Fruit fly (Drosophila melanogaster) whole organism, embryonic: ENCODE results near the gene PDCD-5.

ENCODE experiments used
- CG14014 ChIP-seq: fragments of 200-800 bp; sonication (Bioruptor generic); IDR thresholded peaks from 2 replicates; pipeline ENCODE4 v1.3.6; 2022; ENCODE audit warnings: missing biosample characterization, missing genetic modification characterization
- CG15479 ChIP-seq: fragments of 200-800 bp; sonication (Bioruptor generic); optimal IDR thresholded peaks from 3 replicates; lab custom pipeline; 2019; ENCODE audit warnings: missing biosample characterization, mild to moderate bottlenecking, missing genetic modification characterization, moderate library complexity
- Dbx ChIP-seq: fragments of 200-800 bp; sonication (Bioruptor generic); IDR thresholded peaks from 3 replicates; pipeline ENCODE4 v1.3.6; 2022; ENCODE audit warnings: missing biosample characterization, missing genetic modification characterization
- HLH4C ChIP-seq: fragments of 200-800 bp; sonication (Bioruptor generic); IDR thresholded peaks from 3 replicates; pipeline ENCODE4 v1.3.6; 2022; ENCODE audit warnings: missing biosample characterization, missing genetic modification characterization; ENCODE audit not compliant: partially characterized antibody
- Hr51 ChIP-seq, 2 experiments: fragments of 200-800 bp; sonication (Bioruptor generic); optimal IDR thresholded peaks; 2 replicates in 1 of 2; 3 replicates in 1 of 2; lab custom pipeline; 2016 to 2018; ENCODE audit warnings: missing biosample characterization in 2 of 2, missing genetic modification characterization in 2 of 2, mild to moderate bottlenecking in 1 of 2, moderate library complexity in 1 of 2
- ara ChIP-seq: fragments of 200-800 bp; sonication (Bioruptor generic); IDR thresholded peaks from 2 replicates; pipeline ENCODE4 v1.3.6; 2022; ENCODE audit warnings: missing biosample characterization, missing genetic modification characterization
- esg ChIP-seq: fragments of 200-800 bp; sonication (Bioruptor generic); conservative IDR thresholded peaks from 2 replicates; pipeline ENCODE4 v1.3.6; 2022; ENCODE audit warnings: missing biosample characterization, missing genetic modification characterization
- lmd ChIP-seq: fragments of 200-800 bp; sonication (Bioruptor generic); IDR thresholded peaks from 2 replicates; pipeline ENCODE4 v1.3.6; 2022; ENCODE audit warnings: missing biosample characterization, missing genetic modification characterization
- sc ChIP-seq, 3 experiments: fragments of >200 bp in 2 of 3; fragments of 200-800 bp in 1 of 3; sonication (Bioruptor generic) in 1 of 3; optimal IDR thresholded peaks; 2 replicates in 2 of 3; 3 replicates in 1 of 3; lab custom pipeline; 2017; ENCODE audit warnings: mild to moderate bottlenecking in 1 of 3, missing biosample characterization in 1 of 3, missing genetic modification characterization in 1 of 3, missing genetic modification reagents in 1 of 3
- sob ChIP-seq: fragments of 200-800 bp; sonication (Bioruptor generic); IDR thresholded peaks from 2 replicates; pipeline ENCODE4 v1.3.6; 2022; ENCODE audit warnings: missing biosample characterization, missing genetic modification characterization

dm6 chr3L:16252255-16252654 is 20.4 kb upstream of the PDCD-5 start, which contains the start of gene CG13055:
- no peak for TF ChIP-seq Hr51 (GFP tag; optimal IDR thresholded peaks at IDR 0.05; lab: Kevin White, UChicago)
- TF ChIP-seq Dbx (GFP tag; lab: Robert Waterston, UW): no peak
- no peak for TF ChIP-seq esg (GFP tag; lab: Robert Waterston, UW)
- no peak for TF ChIP-seq CG14014 (GFP tag; lab: Robert Waterston, UW)
- TF ChIP-seq lmd (GFP tag; lab: Robert Waterston, UW): no peak
- no peak for TF ChIP-seq sob (GFP tag; lab: Robert Waterston, UW)
- TF ChIP-seq HLH4C (GFP tag; lab: Robert Waterston, UW): no peak
- TF ChIP-seq sc (optimal IDR thresholded peaks at IDR 0.05; lab: Kevin White, UChicago): no peak
- TF ChIP-seq sc (GFP tag; optimal IDR thresholded peaks at IDR 0.05; lab: Kevin White, UChicago): no peak
- no peak for TF ChIP-seq ara (GFP tag; lab: Robert Waterston, UW)
- no peak for TF ChIP-seq CG15479
